Worm (Caenorhabditis elegans) whole organism, L4 larva: Measurements from ENCODE around the gene pygl-1.

Experiments
- F10B5.3 ChIP-seq: sonication (generic microtip); optimal IDR thresholded peaks from 2 replicates; lab custom pipeline; 2016; ENCODE audit warnings: mild to moderate bottlenecking, missing genetic modification characterization, missing compliant biosample characterization
- F37D6.2 ChIP-seq: sonication (generic microtip); optimal IDR thresholded peaks from 2 replicates; lab custom pipeline; 2016; ENCODE audit warnings: mild to moderate bottlenecking, missing genetic modification characterization, missing compliant biosample characterization
- F44E2.7 ChIP-seq: fragments of 200-800 bp; sonication (Bioruptor generic); IDR thresholded peaks from 2 replicates; pipeline ENCODE4 v2.1.2; 2022; ENCODE audit warnings: missing genetic modification characterization, missing compliant biosample characterization
- R02D3.7 ChIP-seq: fragments of 150-350 bp; sonication (generic microtip); optimal IDR thresholded peaks from 3 replicates; lab custom pipeline; 2014; ENCODE audit warnings: missing biosample characterization, missing genetic modification characterization
- T26A8.4 ChIP-seq: fragments of 200-800 bp; sonication (Bioruptor generic); IDR thresholded peaks from 2 replicates; pipeline ENCODE4 v1.3.6; 2022; ENCODE audit warnings: missing genetic modification characterization, missing compliant biosample characterization
- Y105C5A.15 ChIP-seq: fragments of 200-800 bp; sonication (Bioruptor generic); IDR thresholded peaks from 2 replicates; pipeline ENCODE4 v1.3.6; 2022; ENCODE audit warnings: missing genetic modification characterization, missing compliant biosample characterization
- Y5F2A.4 ChIP-seq: fragments of 200-800 bp; sonication (Bioruptor generic); optimal IDR thresholded peaks from 2 replicates; lab custom pipeline; 2018; ENCODE audit warnings: mild to moderate bottlenecking, missing genetic modification characterization, missing compliant biosample characterization
- Y75B8A.6 ChIP-seq: fragments of 200-800 bp; sonication (Bioruptor generic); IDR thresholded peaks from 2 replicates; pipeline ENCODE4 v1.3.6; 2022; ENCODE audit warnings: missing genetic modification reagents, missing genetic modification characterization, missing compliant biosample characterization
- ZK337.2 ChIP-seq: fragments of 200-800 bp; sonication (Bioruptor generic); IDR thresholded peaks from 2 replicates; pipeline ENCODE4 v1.3.6; 2022; ENCODE audit warnings: missing genetic modification reagents, missing genetic modification characterization, missing compliant biosample characterization
- aha-1 ChIP-seq: fragments of 150-350 bp; peaks from one replicate; lab custom pipeline; 2014; ENCODE audit warnings: missing biosample characterization, missing genetic modification characterization
- aly-2 ChIP-seq: sonication (generic microtip); optimal IDR thresholded peaks from 2 replicates; lab custom pipeline; 2018; ENCODE audit warnings: missing biosample characterization, missing genetic modification characterization
- arid-1 ChIP-seq: fragments of 200-800 bp; sonication (Bioruptor generic); conservative IDR thresholded peaks from 2 replicates; pipeline ENCODE4 v1.3.6; 2022; ENCODE audit warnings: missing genetic modification reagents, missing genetic modification characterization, missing compliant biosample characterization
- ceh-62 ChIP-seq: sonication (generic microtip); optimal IDR thresholded peaks from 2 replicates; lab custom pipeline; 2017; ENCODE audit warnings: missing biosample characterization, missing genetic modification characterization
- daf-12 ChIP-seq: fragments of 150-350 bp; optimal IDR thresholded peaks from 2 replicates; lab custom pipeline; 2014; ENCODE audit warnings: missing biosample characterization, missing genetic modification reagents, missing genetic modification characterization
- daf-16 ChIP-seq, 3 experiments: sonication (generic microtip); optimal IDR thresholded peaks; 2 replicates each; lab custom pipeline; 2016 to 2017; ENCODE audit warnings: missing genetic modification characterization in 3 of 3, missing genetic modification reagents in 3 of 3, mild to moderate bottlenecking in 2 of 3, missing compliant biosample characterization in 2 of 3, missing biosample characterization in 1 of 3, moderate library complexity in 1 of 3
- daf-8 ChIP-seq: fragments of 200-800 bp; sonication (Bioruptor generic); IDR thresholded peaks from 2 replicates; pipeline ENCODE4 v1.3.6; 2022; ENCODE audit warnings: missing genetic modification characterization, missing compliant biosample characterization
- dmd-9 ChIP-seq: fragments of 200-800 bp; sonication (Bioruptor generic); IDR thresholded peaks from 2 replicates; pipeline ENCODE4 v1.3.6; 2022; ENCODE audit warnings: missing genetic modification reagents, missing genetic modification characterization, missing compliant biosample characterization
- dpl-1 ChIP-seq: fragments of 150-350 bp; optimal IDR thresholded peaks from 2 replicates; lab custom pipeline; 2014; ENCODE audit warnings: missing biosample characterization, missing genetic modification reagents, missing genetic modification characterization
- dve-1 ChIP-seq: sonication (generic microtip); optimal IDR thresholded peaks from 2 replicates; lab custom pipeline; 2017; ENCODE audit warnings: antibody characterized with exemption, mild to moderate bottlenecking, missing genetic modification characterization, missing compliant biosample characterization; ENCODE audit not compliant: insufficient read depth
- fos-1 ChIP-seq: fragments of 150-350 bp; optimal IDR thresholded peaks from 2 replicates; lab custom pipeline; 2014; ENCODE audit warnings: missing biosample characterization, missing genetic modification characterization
- hlh-11 ChIP-seq: fragments of 200-800 bp; sonication (Bioruptor generic); optimal IDR thresholded peaks from 2 replicates; lab custom pipeline; 2018; ENCODE audit warnings: mild to moderate bottlenecking, missing genetic modification characterization, missing compliant biosample characterization
- hlh-30 ChIP-seq: sonication (generic microtip); optimal IDR thresholded peaks from 2 replicates; lab custom pipeline; 2017; ENCODE audit warnings: antibody characterized with exemption, mild to moderate bottlenecking, missing genetic modification characterization, missing compliant biosample characterization; ENCODE audit not compliant: insufficient read depth
- hmg-1.1 ChIP-seq: fragments of 200-800 bp; sonication (Bioruptor generic); IDR thresholded peaks from 2 replicates; pipeline ENCODE4 v1.3.6; 2022; ENCODE audit warnings: missing genetic modification reagents, missing genetic modification characterization, missing compliant biosample characterization
- jun-1 ChIP-seq: fragments of 150-350 bp; optimal IDR thresholded peaks from 2 replicates; lab custom pipeline; 2014; ENCODE audit warnings: missing biosample characterization, missing genetic modification reagents, missing genetic modification characterization
- lin-1 ChIP-seq: fragments of 200-800 bp; sonication (Bioruptor generic); IDR thresholded peaks from 2 replicates; pipeline ENCODE4 v1.3.6; 2022; ENCODE audit warnings: missing genetic modification reagents, missing genetic modification characterization, missing compliant biosample characterization
- lin-15B ChIP-seq: fragments of 150-350 bp; sonication (generic microtip); optimal IDR thresholded peaks from 3 replicates; lab custom pipeline; 2014; ENCODE audit warnings: missing biosample characterization, missing genetic modification characterization
- lin-38 ChIP-seq: fragments of 200-800 bp; sonication (Bioruptor generic); IDR thresholded peaks from 2 replicates; pipeline ENCODE4 v1.3.6; 2022; ENCODE audit warnings: missing genetic modification reagents, missing genetic modification characterization, missing compliant biosample characterization
- lin-39 ChIP-seq: fragments of 150-350 bp; optimal IDR thresholded peaks from 2 replicates; lab custom pipeline; 2014; ENCODE audit warnings: missing biosample characterization, missing genetic modification reagents, missing genetic modification characterization
- mdl-1 ChIP-seq, 2 experiments: fragments of 150-350 bp in 1 of 2; sonication (generic microtip) in 1 of 2; optimal IDR thresholded peaks; 2 replicates each; lab custom pipeline; 2014 to 2017; ENCODE audit warnings: missing biosample characterization in 2 of 2, missing genetic modification characterization in 2 of 2
- mep-1 ChIP-seq: fragments of 150-350 bp; sonication (generic microtip); optimal IDR thresholded peaks from 3 replicates; lab custom pipeline; 2014; ENCODE audit warnings: missing biosample characterization, missing genetic modification characterization
- mes-2 ChIP-seq: sonication (generic microtip); optimal IDR thresholded peaks from 2 replicates; lab custom pipeline; 2016; ENCODE audit warnings: missing genotype, mild to moderate bottlenecking, missing genetic modification characterization, missing compliant biosample characterization; ENCODE audit not compliant: poor library complexity, severe bottlenecking
- mxl-2 ChIP-seq: fragments of 200-800 bp; sonication (Bioruptor generic); conservative IDR thresholded peaks from 2 replicates; pipeline ENCODE4 v1.3.6; 2022; ENCODE audit warnings: missing genetic modification reagents, missing genetic modification characterization, missing compliant biosample characterization
- nhr-102 ChIP-seq: sonication (generic microtip); optimal IDR thresholded peaks from 2 replicates; lab custom pipeline; 2016; ENCODE audit warnings: mild to moderate bottlenecking, missing genetic modification characterization, moderate library complexity, missing compliant biosample characterization
- nhr-11 ChIP-seq: fragments of 150-350 bp; optimal IDR thresholded peaks from 2 replicates; lab custom pipeline; 2014; ENCODE audit warnings: missing biosample characterization, missing genetic modification characterization
- nhr-111 ChIP-seq: fragments of 200-800 bp; sonication (Bioruptor generic); optimal IDR thresholded peaks from 2 replicates; lab custom pipeline; 2018; ENCODE audit warnings: mild to moderate bottlenecking, missing genetic modification characterization, missing compliant biosample characterization
- nhr-237 ChIP-seq: sonication (generic microtip); optimal IDR thresholded peaks from 2 replicates; lab custom pipeline; 2017; ENCODE audit warnings: missing biosample characterization, missing genetic modification characterization
- nhr-28 ChIP-seq: fragments of 150-350 bp; optimal IDR thresholded peaks from 2 replicates; lab custom pipeline; 2014; ENCODE audit warnings: missing biosample characterization, missing genetic modification characterization
- nhr-41 ChIP-seq: fragments of 200-800 bp; sonication (Bioruptor generic); IDR thresholded peaks from 2 replicates; pipeline ENCODE4 v1.3.6; 2022; ENCODE audit warnings: missing genetic modification reagents, missing genetic modification characterization, missing compliant biosample characterization
- nhr-42 ChIP-seq: fragments of 200-800 bp; sonication (Bioruptor generic); IDR thresholded peaks from 2 replicates; pipeline ENCODE4 v1.3.6; 2022; ENCODE audit warnings: missing genetic modification characterization, missing compliant biosample characterization
- nhr-48 ChIP-seq: sonication (generic microtip); optimal IDR thresholded peaks from 2 replicates; lab custom pipeline; 2016; ENCODE audit warnings: mild to moderate bottlenecking, missing genetic modification characterization, missing compliant biosample characterization
- saeg-2 ChIP-seq: fragments of 200-800 bp; sonication (Bioruptor generic); IDR thresholded peaks from 2 replicates; pipeline ENCODE4 v1.3.6; 2022; ENCODE audit warnings: missing genetic modification reagents, missing genetic modification characterization, missing compliant biosample characterization
- snpc-4 ChIP-seq: fragments of 150-350 bp; optimal IDR thresholded peaks from 2 replicates; lab custom pipeline; 2014; ENCODE audit warnings: missing biosample characterization, missing genetic modification characterization
- unc-39 ChIP-seq: sonication (generic microtip); optimal IDR thresholded peaks from 2 replicates; lab custom pipeline; 2017; ENCODE audit warnings: missing biosample characterization, missing genetic modification characterization
- unc-62 ChIP-seq, 3 experiments: fragments of 150-350 bp in 1 of 3; sonication (generic microtip); optimal IDR thresholded peaks in 2 of 3; peaks in 1 of 3; 1 replicate in 1 of 3; 2 replicates in 2 of 3; lab custom pipeline; 2014 to 2017; ENCODE audit warnings: missing biosample characterization in 3 of 3, missing genetic modification characterization in 3 of 3, missing genetic modification reagents in 3 of 3, missing genotype in 1 of 3
- vab-7 ChIP-seq: fragments of 200-800 bp; sonication (Bioruptor generic); IDR thresholded peaks from 2 replicates; pipeline ENCODE4 v1.3.6; 2022; ENCODE audit warnings: missing genetic modification reagents, missing genetic modification characterization, missing compliant biosample characterization
- zfp-2 ChIP-seq: sonication (generic microtip); optimal IDR thresholded peaks from 2 replicates; lab custom pipeline; 2016; ENCODE audit warnings: mild to moderate bottlenecking, missing genetic modification characterization, missing compliant biosample characterization
- zfp-3 ChIP-seq: fragments of 200-800 bp; sonication (Bioruptor generic); conservative IDR thresholded peaks from 2 replicates; pipeline ENCODE4 v1.3.6; 2022; ENCODE audit warnings: missing genetic modification reagents, missing genetic modification characterization, missing compliant biosample characterization
- zip-11 ChIP-seq: fragments of 200-800 bp; sonication (Bioruptor generic); IDR thresholded peaks from 2 replicates; pipeline ENCODE4 v1.3.6; 2022; ENCODE audit warnings: missing genetic modification characterization, missing compliant biosample characterization
- ztf-7 ChIP-seq: fragments of 150-350 bp; optimal IDR thresholded peaks from 2 replicates; lab custom pipeline; 2014; ENCODE audit warnings: missing biosample characterization, missing genetic modification characterization

Gene pygl-1

DNA sequence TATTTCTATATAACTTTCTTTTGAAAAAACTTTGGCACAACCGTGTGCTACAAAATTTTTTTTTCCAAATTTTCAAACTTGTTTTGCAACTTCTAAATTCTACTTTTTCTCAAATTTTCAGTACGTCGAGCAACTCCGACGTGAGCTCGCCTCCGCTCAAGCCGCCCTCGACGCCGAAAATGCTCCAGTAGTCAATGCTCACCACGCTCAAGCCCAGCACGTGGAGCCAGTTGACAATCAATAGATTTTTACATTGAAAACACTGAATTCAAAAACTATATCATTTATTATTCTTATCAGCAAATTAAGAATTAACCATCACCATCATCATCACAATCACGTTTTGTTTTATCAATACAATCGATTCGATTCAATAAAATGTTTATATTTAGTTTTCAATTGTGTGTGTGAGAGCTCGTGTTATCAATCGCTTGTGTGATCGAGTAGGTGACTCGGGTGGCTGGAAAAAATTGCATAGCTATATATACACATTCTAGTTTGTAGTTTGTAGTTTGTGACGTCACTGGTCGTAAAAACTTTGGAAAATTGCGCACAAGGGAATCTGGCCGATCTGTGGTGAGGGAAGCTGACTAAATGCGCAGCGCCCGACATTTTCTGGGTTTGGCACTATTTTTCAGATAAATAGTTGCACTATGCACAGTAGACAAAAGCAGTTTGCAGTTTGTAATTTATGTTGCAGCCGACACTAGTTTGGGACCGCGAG, 55.6 kb downstream of the pygl-1 start (continued):
- TF ChIP-seq zfp-2 (tag; lab: Kevin White, UChicago) (no peak), ztf-7 (tag; lab: Kevin White, UChicago) (no peak), Y105C5A.15 (no peak), snpc-4 (tag; lab: Kevin White, UChicago) (no peak), nhr-11 (tag; lab: Kevin White, UChicago) (no peak), dmd-9 (GFP tag; lab: Robert Waterston, UW) (no peak), nhr-111 (GFP tag; lab: Kevin White, UChicago) (no peak), aha-1 (tag; lab: Kevin White, UChicago) (no peak), dve-1 (tag; lab: Kevin White, UChicago) (peak; percentile 97), ceh-62 (no peak), daf-8 (no peak), hlh-11 (tag; lab: Kevin White, UChicago) (peak; percentile 78), nhr-28 (tag; lab: Kevin White, UChicago) (peak; percentile 93), daf-16 (GFP tag; optimal IDR thresholded peaks at IDR 0.05; lab: Kevin White, UChicago) (peak in 1 of 2 experiments; percentile 32), daf-16 (tag; optimal IDR thresholded peaks at IDR 0.05; lab: Kevin White, UChicago) (peak; percentile 98), unc-39 (no peak), jun-1 (tag; lab: Kevin White, UChicago) (no peak), vab-7 (no peak), zip-11 (GFP tag; lab: Robert Waterston, UW) (no peak), R02D3.7 (tag; lab: Kevin White, UChicago) (no peak), lin-1 (GFP tag; lab: Robert Waterston, UW) (0 out of 2 replicates have a peak, but pooled peaks have one; percentile 12), mxl-2 (GFP tag; lab: Robert Waterston, UW) (no peak), F10B5.3 (tag; lab: Kevin White, UChicago) (no peak), fos-1 (tag; lab: Kevin White, UChicago) (no peak), Y5F2A.4 (GFP tag; lab: Kevin White, UChicago) (no peak), Y75B8A.6 (GFP tag; lab: Robert Waterston, UW) (no peak), nhr-48 (peak; percentile 79), unc-62 (GFP tag; optimal IDR thresholded peaks at IDR 0.05 in 1 of 2; lab: Kevin White, UChicago) (peak in 1 of 2 experiments; percentile 89), unc-62 (tag; optimal IDR thresholded peaks at IDR 0.05; lab: Kevin White, UChicago) (no peak), F44E2.7 (GFP tag; lab: Robert Waterston, UW) (no peak), mdl-1 (tag; optimal IDR thresholded peaks at IDR 0.05; lab: Kevin White, UChicago) (peak in 1 of 2 experiments; percentile 57), daf-12 (tag; lab: Kevin White, UChicago) (no peak), zfp-3 (peak; percentile 77; the same call in 1 of the 2 replicates), lin-39 (no peak), lin-38 (GFP tag; lab: Robert Waterston, UW) (0 out of 2 replicates have a peak, but pooled peaks have one; percentile 31), lin-15B (tag; lab: Kevin White, UChicago) (no peak), nhr-102 (tag; lab: Kevin White, UChicago) (peak; percentile 91), hlh-30 (tag; lab: Kevin White, UChicago) (peak; percentile 83), nhr-41 (GFP tag; lab: Robert Waterston, UW) (no peak), hmg-1.1 (0 out of 2 replicates have a peak, but pooled peaks have one; percentile 6), mes-2 (tag; lab: Kevin White, UChicago) (peak; percentile 44), nhr-42 (GFP tag; lab: Robert Waterston, UW) (peak; percentile 67), aly-2 (no peak), T26A8.4 (GFP tag; lab: Robert Waterston, UW) (peak; percentile 73), saeg-2 (GFP tag; lab: Robert Waterston, UW) (0 out of 2 replicates have a peak, but pooled peaks have one; percentile 9), mep-1 (tag; lab: Kevin White, UChicago) (peak; percentile 70), F37D6.2 (tag; lab: Kevin White, UChicago) (no peak), nhr-237 (tag; lab: Kevin White, UChicago) (no peak), ZK337.2 (no peak), arid-1 (no peak), dpl-1 (GFP tag; lab: Kevin White, UChicago) (no peak)
